In genomic region chr3R:13600539-13600938, dm6 we compare ENCODE assay signal across 3 fruit fly cellular contexts.
TF ChIP-seq lines count a peak whose summit lies in the region.

No protein-coding gene starts in this region.

- TF ChIP-seq CTCF in whole organism, embryonic (GFP tag; optimal IDR thresholded peaks at IDR 0.05; lab: Kevin White, UChicago): no peak

TF ChIP-seq in whole organism, embryonic, 481 proteins besides CTCF, POLR2A, EP300 and RAD21 (continues in another document):
- TF ChIP-seq CG12104 (GFP tag; optimal IDR thresholded peaks at IDR 0.05; lab: Kevin White, UChicago) (no peak), CG17385 (GFP tag; optimal IDR thresholded peaks at IDR 0.05; lab: Kevin White, UChicago) (peak; percentile 25), CG7839 (tag; optimal IDR thresholded peaks at IDR 0.05; lab: Kevin White, UChicago) (peak; percentile 40), CG8924 (tag; optimal IDR thresholded peaks at IDR 0.05; lab: Kevin White, UChicago) (peak; percentile 6), luna (GFP tag; optimal IDR thresholded peaks at IDR 0.05; lab: Kevin White, UChicago) (no peak), Ets65A (GFP tag; lab: Kevin White, UChicago) (peak; percentile 75), gsb-n (tag; optimal IDR thresholded peaks at IDR 0.05; lab: Kevin White, UChicago) (no peak), insv (GFP tag; optimal IDR thresholded peaks at IDR 0.05; lab: Kevin White, UChicago) (no peak), CG17361 (GFP tag; IDR thresholded peaks at IDR 0.05; lab: Robert Waterston, UW) (0 out of 3 replicates have a peak, but pooled peaks have one; percentile 31), PHDP (tag; optimal IDR thresholded peaks at IDR 0.05; lab: Kevin White, UChicago) (peak; percentile 41), hkb (optimal IDR thresholded peaks at IDR 0.05; lab: Kevin White, UChicago) (no peak), hkb (GFP tag; IDR thresholded peaks at IDR 0.05; lab: Robert Waterston, UW) (peak; percentile 57), CG18262 (tag; optimal IDR thresholded peaks at IDR 0.05; lab: Kevin White, UChicago) (peak; percentile 24), Hand (GFP tag; optimal IDR thresholded peaks at IDR 0.05; lab: Kevin White, UChicago) (peak; percentile 26), prd (optimal IDR thresholded peaks at IDR 0.05; lab: Kevin White, UChicago) (no peak), prd (GFP tag; IDR thresholded peaks at IDR 0.05; lab: Robert Waterston, UW) (peak; percentile 37; the same call in 1 of the 3 replicates), lab (GFP tag; optimal IDR thresholded peaks at IDR 0.05; lab: Kevin White, UChicago) (peak; percentile 73), CG15269 (tag; optimal IDR thresholded peaks at IDR 0.05; lab: Kevin White, UChicago) (peak; percentile 7), CG8359 (GFP tag; optimal IDR thresholded peaks at IDR 0.05; lab: Kevin White, UChicago; ENCODE audit: borderline replicate concordance) (no peak), dmrt99B (tag; optimal IDR thresholded peaks at IDR 0.05; lab: Kevin White, UChicago) (peak; percentile 49), dysf (GFP tag; IDR thresholded peaks at IDR 0.05; lab: Robert Waterston, UW) (peak; percentile 58; the same call in 1 of the 3 replicates), Ptx1 (GFP tag; IDR thresholded peaks at IDR 0.05; lab: Robert Waterston, UW) (peak; percentile 30; the same call in 1 of the 2 replicates), Blimp-1 (GFP tag; optimal IDR thresholded peaks at IDR 0.05; lab: Kevin White, UChicago) (no peak), CG2678 (tag; optimal IDR thresholded peaks at IDR 0.05; lab: Kevin White, UChicago) (peak; percentile 61), Bteb2 (GFP tag; optimal IDR thresholded peaks at IDR 0.05; lab: Kevin White, UChicago) (no peak), CG16813 (GFP tag; IDR thresholded peaks at IDR 0.05; lab: Robert Waterston, UW; ENCODE audit: partially characterized antibody) (no peak), stc (GFP tag; IDR thresholded peaks at IDR 0.05; lab: Robert Waterston, UW) (0 out of 2 replicates have a peak, but pooled peaks have one; percentile 37), CG17359 (tag; optimal IDR thresholded peaks at IDR 0.05; lab: Kevin White, UChicago) (peak; percentile 18), sisA (GFP tag; IDR thresholded peaks at IDR 0.05; lab: Robert Waterston, UW) (peak; percentile 46)

TF ChIP-seq in whole organism, prepupa, 60 proteins besides CTCF, POLR2A, EP300 and RAD21:
- no peak for TF ChIP-seq CG1621 (tag; optimal IDR thresholded peaks at IDR 0.05; lab: Kevin White, UChicago)
- peak; percentile 8 for TF ChIP-seq CG32006 (GFP tag; optimal IDR thresholded peaks at IDR 0.05; lab: Kevin White, UChicago)
- no peak for TF ChIP-seq CG7368 (GFP tag; optimal IDR thresholded peaks at IDR 0.05; lab: Kevin White, UChicago)
- no peak for TF ChIP-seq CG11762 (GFP tag; optimal IDR thresholded peaks at IDR 0.05; lab: Kevin White, UChicago; ENCODE audit: insufficient read depth)
- no peak for TF ChIP-seq CG6808 (GFP tag; optimal IDR thresholded peaks at IDR 0.05; lab: Kevin White, UChicago)
- TF ChIP-seq spab (GFP tag; optimal IDR thresholded peaks at IDR 0.05; lab: Kevin White, UChicago): no peak
- TF ChIP-seq Ets21C (GFP tag; optimal IDR thresholded peaks at IDR 0.05; lab: Kevin White, UChicago): no peak
- TF ChIP-seq OdsH (GFP tag; optimal IDR thresholded peaks at IDR 0.05; lab: Kevin White, UChicago): no peak
- TF ChIP-seq CG16779 (tag; optimal IDR thresholded peaks at IDR 0.05; lab: Kevin White, UChicago): no peak
- TF ChIP-seq eg (GFP tag; IDR thresholded peaks at IDR 0.05; lab: Robert Waterston, UW): no peak
- no peak for TF ChIP-seq CG11902 (GFP tag; optimal IDR thresholded peaks at IDR 0.05; lab: Kevin White, UChicago)
- no peak for TF ChIP-seq fkh (GFP tag; optimal IDR thresholded peaks at IDR 0.05; lab: Kevin White, UChicago)
- TF ChIP-seq cyc (GFP tag; optimal IDR thresholded peaks at IDR 0.05; lab: Kevin White, UChicago): no peak
- TF ChIP-seq Eip78C (GFP tag; lab: Kevin White, UChicago): peak; percentile 12
- peak; percentile 14 for TF ChIP-seq svp (GFP tag; lab: Kevin White, UChicago)
- no peak for TF ChIP-seq acj6 (GFP tag; optimal IDR thresholded peaks at IDR 0.05; lab: Kevin White, UChicago)
- TF ChIP-seq Met (GFP tag; optimal IDR thresholded peaks at IDR 0.05; lab: Kevin White, UChicago): no peak

TF ChIP-seq in whole organism, pupa, 21 proteins besides CTCF, POLR2A, EP300 and RAD21:
- TF ChIP-seq gl (tag; optimal IDR thresholded peaks at IDR 0.05; lab: Kevin White, UChicago) (no peak), CG34367 (tag; optimal IDR thresholded peaks at IDR 0.05; lab: Kevin White, UChicago) (no peak), CG13204 (GFP tag; optimal IDR thresholded peaks at IDR 0.05; lab: Kevin White, UChicago) (no peak), Pif1B (GFP tag; optimal IDR thresholded peaks at IDR 0.05; lab: Kevin White, UChicago) (no peak), CG9948 (tag; optimal IDR thresholded peaks at IDR 0.05; lab: Kevin White, UChicago) (no peak), CG4496 (GFP tag; IDR thresholded peaks at IDR 0.05; lab: Robert Waterston, UW) (0 out of 3 replicates have a peak, but pooled peaks have one; percentile 28)

Comparison
In these comparisons a context has a peak if more than half of its experiments do, and no peak if none do; other contexts are left out.
1. Of the 7 proteins assayed by ChIP-seq in both whole organism, embryonic and whole organism, prepupa: peak only in whole organism, embryonic: Gug and Sox102F; only in whole organism, prepupa: none; in both: none; in neither: 5.